Worm (Caenorhabditis elegans): ENCODE results near the gene F09E10.1.

ce11 chrX:1464699-1465098 is 37.9 kb upstream of the F09E10.1 start, which contains the start of gene D1005.6:
- TF ChIP-seq nhr-11 (tag; optimal IDR thresholded peaks at IDR 0.05) (no peak), nhr-237 (tag; optimal IDR thresholded peaks at IDR 0.05) (no peak)
